Worm (Caenorhabditis elegans): ENCODE results near the gene R07B1.7.

DNA sequence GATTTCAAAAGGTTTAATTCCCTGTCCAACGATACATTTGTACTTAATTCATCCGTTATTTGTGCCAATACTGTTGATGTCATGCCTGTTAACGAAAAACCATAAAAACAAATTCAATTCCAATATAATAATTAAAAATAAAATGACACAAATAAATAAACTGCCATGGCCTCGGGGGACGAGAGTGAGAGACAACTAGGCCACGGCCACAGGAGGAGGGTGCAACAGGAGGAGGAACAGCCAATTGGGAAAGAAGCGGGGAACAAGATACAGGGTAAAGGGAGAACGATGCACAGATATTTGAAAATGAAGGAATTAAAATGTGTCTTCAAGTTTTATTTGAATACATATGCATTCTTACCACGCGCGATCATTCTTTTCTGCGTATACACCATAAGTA, 48.4 kb downstream of the R07B1.7 start, which contains the start of gene F21G4.6:
- no peak for TF ChIP-seq ama-1 (optimal IDR thresholded peaks at IDR 0.05)
- TF ChIP-seq F13C5.2 (tag; optimal IDR thresholded peaks at IDR 0.05), result no peak
- TF ChIP-seq tbx-11 (GFP tag; IDR thresholded peaks at IDR 0.05), result no peak
- TF ChIP-seq sea-1 (GFP tag; conservative IDR thresholded peaks at IDR 0.05), result no peak
- no peak for TF ChIP-seq tra-4 (tag; optimal IDR thresholded peaks at IDR 0.05)
- TF ChIP-seq flt-1 (GFP tag; IDR thresholded peaks at IDR 0.05), result no peak
- TF ChIP-seq aly-1 (tag; optimal IDR thresholded peaks at IDR 0.05), result no peak
- no peak for TF ChIP-seq pes-1 (GFP tag; IDR thresholded peaks at IDR 0.05)
- TF ChIP-seq ceh-13 (GFP tag; optimal IDR thresholded peaks at IDR 0.05), result no peak
- TF ChIP-seq hmbx-1 (tag; optimal IDR thresholded peaks at IDR 0.05), result no peak
